Fruit fly (Drosophila melanogaster) whole organism, embryonic: Measurements from ENCODE around the gene CG42823.

ENCODE experiments used
- CG10321 ChIP-seq: fragments of 200-800 bp; sonication (Bioruptor generic); IDR thresholded peaks from 2 replicates; pipeline ENCODE4 v1.3.6; 2022; ENCODE audit warnings: missing biosample characterization, missing genetic modification characterization
- CG10543 ChIP-seq: fragments of 200-800 bp; sonication (Bioruptor generic); optimal IDR thresholded peaks from 3 replicates; lab custom pipeline; 2017; ENCODE audit warnings: missing biosample characterization, mild to moderate bottlenecking, missing genetic modification characterization, moderate library complexity
- CG11696 ChIP-seq: fragments of 200-800 bp; sonication (Bioruptor generic); IDR thresholded peaks from 2 replicates; pipeline ENCODE4 v1.3.6; 2022; ENCODE audit warnings: missing biosample characterization, missing genetic modification characterization
- CG32767 ChIP-seq: fragments of 200-800 bp; sonication (Bioruptor generic); IDR thresholded peaks from 2 replicates; pipeline ENCODE4 v1.3.6; 2022; ENCODE audit warnings: missing biosample characterization, missing genetic modification characterization
- CG4820 ChIP-seq: fragments of 200-800 bp; sonication (Bioruptor generic); optimal IDR thresholded peaks from 3 replicates; lab custom pipeline; 2016; ENCODE audit warnings: missing biosample characterization, missing genetic modification characterization
- CG7928 ChIP-seq: fragments of 200-800 bp; sonication (Bioruptor generic); optimal IDR thresholded peaks from 2 replicates; lab custom pipeline; 2017; ENCODE audit warnings: missing biosample characterization, mild to moderate bottlenecking, missing genetic modification characterization
- MTF-1 ChIP-seq: fragments of 200-800 bp; sonication (Bioruptor generic); optimal IDR thresholded peaks from 2 replicates; lab custom pipeline; 2018; ENCODE audit warnings: missing biosample characterization, mild to moderate bottlenecking, missing genetic modification characterization, borderline replicate concordance
- Xbp1 ChIP-seq: fragments of 200-800 bp; sonication (Bioruptor generic); optimal IDR thresholded peaks from 3 replicates; lab custom pipeline; 2016; ENCODE audit warnings: missing biosample characterization, mild to moderate bottlenecking, missing genetic modification characterization
- caup ChIP-seq: fragments of 200-800 bp; sonication (Bioruptor generic); optimal IDR thresholded peaks from 3 replicates; lab custom pipeline; 2017; ENCODE audit warnings: missing biosample characterization, mild to moderate bottlenecking, missing genetic modification characterization, moderate library complexity; ENCODE audit not compliant: severe bottlenecking
- dmrt99B ChIP-seq: fragments of 200-800 bp; sonication (Bioruptor generic); optimal IDR thresholded peaks from 2 replicates; lab custom pipeline; 2018; ENCODE audit warnings: missing biosample characterization, mild to moderate bottlenecking, missing genetic modification characterization, moderate library complexity

dm6 chr3R:17440628-17441027, 35.7 kb upstream of the CG42823 start, which contains the start of gene CG14331:
- no peak for TF ChIP-seq CG10321
- no peak for TF ChIP-seq caup
- no peak for TF ChIP-seq CG11696 (GFP tag; lab: Robert Waterston, UW)
- no peak for TF ChIP-seq CG10543 (GFP tag; lab: Kevin White, UChicago)
- TF ChIP-seq CG7928 (GFP tag; lab: Kevin White, UChicago): no peak
- no peak for TF ChIP-seq dmrt99B (tag; lab: Kevin White, UChicago)
- no peak for TF ChIP-seq Xbp1 (GFP tag; lab: Kevin White, UChicago)
- no peak for TF ChIP-seq CG32767 (GFP tag; lab: Robert Waterston, UW)
- TF ChIP-seq CG4820: no peak
- TF ChIP-seq MTF-1 (GFP tag; lab: Kevin White, UChicago): no peak
